Worm (Caenorhabditis elegans): ENCODE results near the gene cfp-1.
A peak's percentile ranks its signal among the peaks of the same experiment; 100 is the strongest.

Gene cfp-1

ce11 chrIV:14066403-14066802, 10.8 kb upstream of the cfp-1 start:
- TF ChIP-seq ceh-63 (GFP tag; optimal IDR thresholded peaks at IDR 0.05), result no peak
- TF ChIP-seq fos-1 (tag; optimal IDR thresholded peaks at IDR 0.05), result no peak
- no peak for TF ChIP-seq alr-1 (tag; optimal IDR thresholded peaks at IDR 0.05; ENCODE audit: borderline replicate concordance)
- TF ChIP-seq efl-1 (optimal IDR thresholded peaks at IDR 0.05), result no peak
- no peak for TF ChIP-seq efl-1 (GFP tag; optimal IDR thresholded peaks at IDR 0.05 in 1 of 2)
- TF ChIP-seq ceh-90 (tag; optimal IDR thresholded peaks at IDR 0.05), result no peak
- no peak for TF ChIP-seq blmp-1 (tag; optimal IDR thresholded peaks at IDR 0.05)
- TF ChIP-seq mef-2 (tag; optimal IDR thresholded peaks at IDR 0.05), result no peak
- TF ChIP-seq ceh-82 (tag; optimal IDR thresholded peaks at IDR 0.05), result no peak
- no peak for TF ChIP-seq C16A3.4 (tag; optimal IDR thresholded peaks at IDR 0.05)
- TF ChIP-seq nhr-76 (tag; optimal IDR thresholded peaks at IDR 0.05), result no peak
- no peak for TF ChIP-seq lin-14 (GFP tag; optimal IDR thresholded peaks at IDR 0.05)
- no peak for TF ChIP-seq nhr-20 (tag; optimal IDR thresholded peaks at IDR 0.05)
- TF ChIP-seq skn-1 (tag; optimal IDR thresholded peaks at IDR 0.05), result no peak
- no peak for TF ChIP-seq lin-13 (GFP tag; optimal IDR thresholded peaks at IDR 0.05)
- TF ChIP-seq nhr-237 (tag; optimal IDR thresholded peaks at IDR 0.05), result no peak
- TF ChIP-seq dsc-1 (tag; optimal IDR thresholded peaks at IDR 0.05), result no peak
- TF ChIP-seq lsy-2 (tag; optimal IDR thresholded peaks at IDR 0.05), result no peak

ce11 chrIV:14069760-14070159, 7.5 kb upstream of the cfp-1 start, which contains the start of gene lst-4:
Gene lst-4 (minus strand): TSS chrIV:14069860.
- TF ChIP-seq ceh-88 (GFP tag; IDR thresholded peaks at IDR 0.05), result no peak
- TF ChIP-seq aly-2 (tag; optimal IDR thresholded peaks at IDR 0.05), result no peak
- no peak for TF ChIP-seq ama-1 (optimal IDR thresholded peaks at IDR 0.05)
- TF ChIP-seq alr-1 (tag; optimal IDR thresholded peaks at IDR 0.05; ENCODE audit: borderline replicate concordance), result no peak
- TF ChIP-seq jun-1 (tag; optimal IDR thresholded peaks at IDR 0.05), result no peak
- no peak for TF ChIP-seq fkh-4 (tag; optimal IDR thresholded peaks at IDR 0.05; ENCODE audit: borderline replicate concordance)
- no peak for TF ChIP-seq tbx-2 (tag; optimal IDR thresholded peaks at IDR 0.05)
- TF ChIP-seq dsc-1 (tag; optimal IDR thresholded peaks at IDR 0.05), result no peak

- no peak for TF ChIP-seq mab-9 (GFP tag; IDR thresholded peaks at IDR 0.05)
- TF ChIP-seq nhr-76 (tag; optimal IDR thresholded peaks at IDR 0.05), result no peak
- TF ChIP-seq lin-15B (tag; optimal IDR thresholded peaks at IDR 0.05), result peak; percentile 29
- peak; percentile 19 to 34 for TF ChIP-seq lsy-2 (tag; optimal IDR thresholded peaks at IDR 0.05)
- no peak for TF ChIP-seq elt-3 (tag; optimal IDR thresholded peaks at IDR 0.05)
- no peak for TF ChIP-seq pag-3 (tag; optimal IDR thresholded peaks at IDR 0.05; ENCODE audit: borderline replicate concordance, insufficient read depth)
- no peak for TF ChIP-seq skn-1 (tag; optimal IDR thresholded peaks at IDR 0.05)
- peak; percentile 54 to 82 (median 70) for TF ChIP-seq dpl-1 (GFP tag; optimal IDR thresholded peaks at IDR 0.05)
- TF ChIP-seq mep-1 (tag; optimal IDR thresholded peaks at IDR 0.05), result peak; percentile 14
- no peak for TF ChIP-seq nhr-12 (tag; optimal IDR thresholded peaks at IDR 0.05)
- TF ChIP-seq ceh-88 (GFP tag; IDR thresholded peaks at IDR 0.05), result no peak
- peak; percentile 36 for TF ChIP-seq xbp-1 (tag; optimal IDR thresholded peaks at IDR 0.05)
- TF ChIP-seq alr-1 (tag; optimal IDR thresholded peaks at IDR 0.05; ENCODE audit: borderline replicate concordance), result no peak
- TF ChIP-seq lin-13 (GFP tag; optimal IDR thresholded peaks at IDR 0.05), result peak; percentile 31
- no peak for TF ChIP-seq F16B12.6 (tag; optimal IDR thresholded peaks at IDR 0.05)
- no peak for TF ChIP-seq lin-14 (GFP tag; optimal IDR thresholded peaks at IDR 0.05)
- peak; percentile 78 to 86 for TF ChIP-seq efl-1 (optimal IDR thresholded peaks at IDR 0.05)
- TF ChIP-seq efl-1 (GFP tag; optimal IDR thresholded peaks at IDR 0.05 in 1 of 2), result peak; percentile 83 to 96
- no peak for TF ChIP-seq ama-1 (optimal IDR thresholded peaks at IDR 0.05)
- no peak for TF ChIP-seq nhr-47 (tag; optimal IDR thresholded peaks at IDR 0.05)
- peak; percentile 30 for TF ChIP-seq zip-4 (GFP tag; optimal IDR thresholded peaks at IDR 0.05)
- peak; percentile 47 to 67 for TF ChIP-seq lin-35 (GFP tag; optimal IDR thresholded peaks at IDR 0.05)
- no peak for TF ChIP-seq ceh-8 (GFP tag; optimal IDR thresholded peaks at IDR 0.05)
- TF ChIP-seq dsc-1 (tag; optimal IDR thresholded peaks at IDR 0.05), result no peak
Observed at ce11 chrIV:14070185-14070991, 6.8 kb upstream of the cfp-1 start.
